Fruit fly (Drosophila melanogaster) Kc167 (cell line): ENCODE results near the gene PyK.

Source experiments
- Myc ChIP-seq: fragments of >200 bp; optimal IDR thresholded peaks from 2 replicates; lab custom pipeline; 2017; ENCODE audit warnings: missing external identifiers
- h ChIP-seq: fragments of >200 bp; optimal IDR thresholded peaks from 3 replicates; lab custom pipeline; 2018; ENCODE audit warnings: missing external identifiers
- insv ChIP-seq: fragments of >200 bp; optimal IDR thresholded peaks from 3 replicates; lab custom pipeline; 2018; ENCODE audit warnings: missing external identifiers
- psq ChIP-seq: fragments of >200 bp; optimal IDR thresholded peaks from 2 replicates; lab custom pipeline; 2017; ENCODE audit warnings: missing external identifiers
- ttk ChIP-seq: sonication (Bioruptor generic); optimal IDR thresholded peaks from 2 replicates; lab custom pipeline; 2017; ENCODE audit warnings: missing external identifiers

- TF ChIP-seq ttk (lab: Kevin White, UChicago) (no peak), Myc (lab: Kevin White, UChicago) (no peak), h (lab: Kevin White, UChicago) (no peak), psq (lab: Kevin White, UChicago) (no peak), insv (no peak)
These were observed 5.2 kb downstream of the PyK start, which contains the start of gene CG7069 for dm6 chr3R:22372535-22372934.
